Worm (Caenorhabditis elegans) whole organism, midembryonic: Measurements from ENCODE around the gene srxa-7.

Experiments
- T22C8.4 ChIP-seq: fragments of 200-800 bp; sonication (Bioruptor generic); IDR thresholded peaks from 2 replicates; pipeline ENCODE4 v1.3.6; 2022; ENCODE audit warnings: missing genetic modification characterization, missing compliant biosample characterization
- cog-1 ChIP-seq: sonication (generic microtip); optimal IDR thresholded peaks from 2 replicates; lab custom pipeline; 2016; ENCODE audit warnings: missing genetic modification characterization, missing compliant biosample characterization
- flt-1 ChIP-seq: fragments of 200-800 bp; sonication (Bioruptor generic); IDR thresholded peaks from 2 replicates; pipeline ENCODE4 v1.3.6; 2022; ENCODE audit warnings: missing genetic modification characterization, missing compliant biosample characterization
- med-1 ChIP-seq: sonication (generic microtip); optimal IDR thresholded peaks from 2 replicates; lab custom pipeline; 2017; ENCODE audit warnings: missing genetic modification characterization, mild to moderate bottlenecking, missing compliant biosample characterization, antibody characterized with exemption, missing genetic modification reagents; ENCODE audit not compliant: insufficient read depth
- ref-1 ChIP-seq: fragments of 200-800 bp; sonication (Bioruptor generic); conservative IDR thresholded peaks from 2 replicates; pipeline ENCODE4 v1.3.6; 2022; ENCODE audit warnings: missing genetic modification reagents, missing genetic modification characterization, missing compliant biosample characterization
- tab-1 ChIP-seq: fragments of 200-800 bp; sonication (Bioruptor generic); IDR thresholded peaks from 2 replicates; pipeline ENCODE4 v1.3.6; 2022; ENCODE audit warnings: missing genetic modification characterization, missing compliant biosample characterization
- ztf-29 ChIP-seq: fragments of 200-800 bp; sonication (Bioruptor generic); IDR thresholded peaks from 2 replicates; pipeline ENCODE4 v1.3.6; 2022; ENCODE audit warnings: missing genetic modification reagents, missing genetic modification characterization, missing compliant biosample characterization

- no peak for TF ChIP-seq cog-1 (tag; lab: Kevin White, UChicago)
- TF ChIP-seq ref-1 (GFP tag; lab: Robert Waterston, UW), result no peak
- TF ChIP-seq med-1, result no peak
- no peak for TF ChIP-seq flt-1 (GFP tag; lab: Robert Waterston, UW)
- TF ChIP-seq ztf-29 (GFP tag; lab: Robert Waterston, UW), result no peak
- TF ChIP-seq T22C8.4 (GFP tag; lab: Robert Waterston, UW), result peak; percentile 22; the same call in 1 of the 2 replicates
- TF ChIP-seq tab-1 (GFP tag; lab: Robert Waterston, UW), result no peak
Observed at ce11 chrV:16357253-16357652, 49.9 kb downstream of the srxa-7 start, which contains the start of gene pptr-1.
